Fruit fly (Drosophila melanogaster) whole organism, embryonic: ENCODE data around the gene ckd.

Experiments used
- Aef1 ChIP-seq: fragments of 200-800 bp; sonication (Bioruptor generic); IDR thresholded peaks from 3 replicates; pipeline ENCODE4 v1.3.6; 2022; ENCODE audit warnings: missing biosample characterization, missing genetic modification characterization
- BtbVII ChIP-seq: fragments of 200-800 bp; sonication (Bioruptor generic); optimal IDR thresholded peaks from 3 replicates; lab custom pipeline; 2017; ENCODE audit warnings: missing biosample characterization, mild to moderate bottlenecking, missing genetic modification characterization
- CG10979 ChIP-seq: fragments of 200-800 bp; sonication (Bioruptor generic); optimal IDR thresholded peaks from 2 replicates; lab custom pipeline; 2018; ENCODE audit warnings: missing biosample characterization, mild to moderate bottlenecking, missing genetic modification characterization, moderate library complexity
- CG12391 ChIP-seq: fragments of 200-800 bp; sonication (Bioruptor generic); optimal IDR thresholded peaks from 3 replicates; lab custom pipeline; 2018; ENCODE audit warnings: missing biosample characterization, mild to moderate bottlenecking, missing genetic modification characterization, moderate library complexity
- CG12942 ChIP-seq: fragments of 200-800 bp; sonication (Bioruptor generic); optimal IDR thresholded peaks from 3 replicates; lab custom pipeline; 2016; ENCODE audit warnings: missing biosample characterization, missing genetic modification characterization
- CG15269 ChIP-seq: fragments of 200-800 bp; sonication (Bioruptor generic); optimal IDR thresholded peaks from 2 replicates; lab custom pipeline; 2018; ENCODE audit warnings: missing biosample characterization, mild to moderate bottlenecking, missing genetic modification characterization, moderate library complexity
- CG15601 ChIP-seq: fragments of 200-800 bp; sonication (Bioruptor generic); optimal IDR thresholded peaks from 3 replicates; lab custom pipeline; 2019; ENCODE audit warnings: missing biosample characterization, mild to moderate bottlenecking, missing genetic modification characterization, moderate library complexity
- CG15696 ChIP-seq: fragments of 200-800 bp; sonication (Bioruptor generic); optimal IDR thresholded peaks from 2 replicates; lab custom pipeline; 2019; ENCODE audit warnings: missing biosample characterization, mild to moderate bottlenecking, missing genetic modification characterization, moderate library complexity
- CG1647 ChIP-seq: fragments of 200-800 bp; sonication (Bioruptor generic); optimal IDR thresholded peaks from 3 replicates; lab custom pipeline; 2016; ENCODE audit warnings: missing biosample characterization, missing genetic modification characterization
- CG16779 ChIP-seq: fragments of 200-800 bp; sonication (Bioruptor generic); IDR thresholded peaks from 2 replicates; pipeline ENCODE4 v1.3.6; 2022; ENCODE audit warnings: missing biosample characterization, missing genetic modification characterization
- CG17802 ChIP-seq: fragments of 200-800 bp; sonication (Bioruptor generic); optimal IDR thresholded peaks from 2 replicates; lab custom pipeline; 2018; ENCODE audit warnings: missing biosample characterization, mild to moderate bottlenecking, missing genetic modification characterization, moderate library complexity
- CG3163 ChIP-seq: fragments of 200-800 bp; sonication (Bioruptor generic); optimal IDR thresholded peaks from 3 replicates; lab custom pipeline; 2016; ENCODE audit warnings: missing biosample characterization, missing genetic modification characterization
- CG32532 ChIP-seq: fragments of 200-800 bp; sonication (Bioruptor generic); IDR thresholded peaks from 2 replicates; pipeline ENCODE4 v1.3.6; 2022; ENCODE audit warnings: missing biosample characterization, missing genetic modification characterization
- CG4707 ChIP-seq: fragments of 200-800 bp; sonication (Bioruptor generic); optimal IDR thresholded peaks from 2 replicates; lab custom pipeline; 2018; ENCODE audit warnings: missing biosample characterization, mild to moderate bottlenecking, missing genetic modification characterization, moderate library complexity
- CG4854 ChIP-seq: fragments of 200-800 bp; sonication (Bioruptor generic); optimal IDR thresholded peaks from 2 replicates; lab custom pipeline; 2016; ENCODE audit warnings: missing biosample characterization, missing genetic modification characterization, inconsistent platforms
- CG6254 ChIP-seq: fragments of 200-800 bp; sonication (Bioruptor generic); optimal IDR thresholded peaks from 3 replicates; lab custom pipeline; 2017; ENCODE audit warnings: mild to moderate bottlenecking, missing biosample characterization, missing genetic modification reagents, missing genetic modification characterization
- CG7271 ChIP-seq: fragments of 200-800 bp; sonication (Bioruptor generic); optimal IDR thresholded peaks from 2 replicates; lab custom pipeline; 2018; ENCODE audit warnings: missing biosample characterization, mild to moderate bottlenecking, missing genetic modification characterization, moderate library complexity
- CHES-1-like ChIP-seq: fragments of 200-800 bp; sonication (Bioruptor generic); optimal IDR thresholded peaks from 2 replicates; lab custom pipeline; 2016; ENCODE audit warnings: missing biosample characterization, missing genetic modification characterization
- Dip2 ChIP-seq: fragments of 200-800 bp; sonication (Bioruptor generic); IDR thresholded peaks from 2 replicates; pipeline ENCODE4 v1.3.6; 2022; ENCODE audit warnings: missing biosample characterization, missing genetic modification characterization
- Doc3 ChIP-seq: fragments of 200-800 bp; sonication (Bioruptor generic); IDR thresholded peaks from 3 replicates; pipeline ENCODE4 v1.3.6; 2022; ENCODE audit warnings: missing biosample characterization, missing genetic modification characterization; ENCODE audit not compliant: partially characterized antibody
- E2f1 ChIP-seq: fragments of 200-800 bp; sonication (Bioruptor generic); IDR thresholded peaks from 2 replicates; pipeline ENCODE4 v1.3.6; 2022; ENCODE audit warnings: missing biosample characterization, missing genetic modification characterization
- Ets65A ChIP-seq: fragments of 200-800 bp; sonication (Bioruptor generic); peaks from one replicate; lab custom pipeline; 2016; ENCODE audit warnings: missing biosample characterization, missing genetic modification characterization
- Ets97D ChIP-seq: fragments of 200-800 bp; sonication (Bioruptor generic); optimal IDR thresholded peaks from 3 replicates; lab custom pipeline; 2016; ENCODE audit warnings: missing biosample characterization, missing genetic modification characterization
- HLHmδ ChIP-seq: fragments of 200-800 bp; sonication (Bioruptor generic); optimal IDR thresholded peaks from 2 replicates; lab custom pipeline; 2018; ENCODE audit warnings: missing biosample characterization, mild to moderate bottlenecking, missing genetic modification characterization, moderate library complexity
- HmgD ChIP-seq: fragments of 200-800 bp; sonication (Bioruptor generic); optimal IDR thresholded peaks from 3 replicates; lab custom pipeline; 2016; ENCODE audit warnings: missing biosample characterization, missing genetic modification characterization
- Hmr ChIP-seq: fragments of 200-800 bp; sonication (Bioruptor generic); optimal IDR thresholded peaks from 3 replicates; lab custom pipeline; 2017; ENCODE audit warnings: mild to moderate bottlenecking, missing biosample characterization, missing genetic modification reagents, missing genetic modification characterization
- Hr39 ChIP-seq: fragments of >200 bp; optimal IDR thresholded peaks from 2 replicates; lab custom pipeline; 2017
- Meics ChIP-seq: fragments of 200-800 bp; sonication (Bioruptor generic); optimal IDR thresholded peaks from 2 replicates; lab custom pipeline; 2017; ENCODE audit warnings: missing biosample characterization, mild to moderate bottlenecking, missing genetic modification characterization
- Mrtf ChIP-seq: fragments of 200-800 bp; sonication (Bioruptor generic); IDR thresholded peaks from 3 replicates; pipeline ENCODE4 v1.3.6; 2022; ENCODE audit warnings: missing biosample characterization, missing genetic modification characterization
- NC2β ChIP-seq: fragments of 200-800 bp; sonication (Bioruptor generic); optimal IDR thresholded peaks from 2 replicates; lab custom pipeline; 2016; ENCODE audit warnings: missing biosample characterization, missing genetic modification characterization
- NK7.1 ChIP-seq: fragments of 200-800 bp; sonication (Bioruptor generic); optimal IDR thresholded peaks from 3 replicates; lab custom pipeline; 2016; ENCODE audit warnings: missing biosample characterization, missing genetic modification characterization
- Poxn ChIP-seq: fragments of 200-800 bp; sonication (Bioruptor generic); IDR thresholded peaks from 2 replicates; pipeline ENCODE4 v1.3.6; 2022; ENCODE audit warnings: missing biosample characterization, missing genetic modification characterization
- Taf1 ChIP-seq: fragments of 200-800 bp; sonication (Bioruptor generic); IDR thresholded peaks from 2 replicates; pipeline ENCODE4 v1.3.6; 2022; ENCODE audit warnings: missing biosample characterization, missing genetic modification characterization
- Trl ChIP-seq, 3 experiments: fragments of >200 bp in 2 of 3; fragments of 200-800 bp in 1 of 3; sonication (Bioruptor generic) in 1 of 3; optimal IDR thresholded peaks; 2 replicates in 1 of 3; 3 replicates in 2 of 3; lab custom pipeline; 2016 to 2017; ENCODE audit warnings: missing biosample characterization in 1 of 3, missing genetic modification characterization in 1 of 3
- br ChIP-seq: fragments of >200 bp; optimal IDR thresholded peaks from 2 replicates; lab custom pipeline; 2017
- da ChIP-seq: fragments of 200-800 bp; sonication (Bioruptor generic); optimal IDR thresholded peaks from 2 replicates; lab custom pipeline; 2016; ENCODE audit warnings: missing biosample characterization, missing genetic modification characterization
- dati ChIP-seq: fragments of 200-800 bp; sonication (Bioruptor generic); IDR thresholded peaks from 2 replicates; pipeline ENCODE4 v1.3.6; 2022; ENCODE audit warnings: missing biosample characterization, missing genetic modification characterization
- dimm ChIP-seq: fragments of 200-800 bp; sonication (Bioruptor generic); IDR thresholded peaks from 2 replicates; pipeline ENCODE4 v1.3.6; 2022; ENCODE audit warnings: missing biosample characterization, missing genetic modification characterization
- eve ChIP-seq, 2 experiments: fragments of >200 bp; optimal IDR thresholded peaks; 2 replicates each; lab custom pipeline; 2017; ENCODE audit warnings: missing biosample characterization in 2 of 2, missing genetic modification characterization in 2 of 2
- eyg ChIP-seq: fragments of 200-800 bp; sonication (Bioruptor generic); optimal IDR thresholded peaks from 3 replicates; lab custom pipeline; 2016; ENCODE audit warnings: missing biosample characterization, missing genetic modification characterization
- gcm2 ChIP-seq: fragments of 200-800 bp; sonication (Bioruptor generic); optimal IDR thresholded peaks from 2 replicates; lab custom pipeline; 2016; ENCODE audit warnings: missing biosample characterization, missing genetic modification characterization
- ind ChIP-seq: fragments of 200-800 bp; sonication (Bioruptor generic); optimal IDR thresholded peaks from 3 replicates; lab custom pipeline; 2016; ENCODE audit warnings: missing biosample characterization, missing genetic modification characterization
- lab ChIP-seq: fragments of 200-800 bp; sonication (Bioruptor generic); optimal IDR thresholded peaks from 3 replicates; lab custom pipeline; 2017; ENCODE audit warnings: missing biosample characterization, missing genetic modification characterization, mild to moderate bottlenecking, moderate library complexity, missing genetic modification reagents
- lmd ChIP-seq: fragments of 200-800 bp; sonication (Bioruptor generic); IDR thresholded peaks from 2 replicates; pipeline ENCODE4 v1.3.6; 2022; ENCODE audit warnings: missing biosample characterization, missing genetic modification characterization
- phol ChIP-seq: fragments of 200-800 bp; sonication (Bioruptor generic); optimal IDR thresholded peaks from 3 replicates; lab custom pipeline; 2018; ENCODE audit warnings: missing biosample characterization, mild to moderate bottlenecking, missing genetic modification characterization, moderate library complexity
- pnt ChIP-seq: fragments of 200-800 bp; sonication (Bioruptor generic); optimal IDR thresholded peaks from 3 replicates; lab custom pipeline; 2016; ENCODE audit warnings: missing biosample characterization, missing genetic modification characterization
- pros ChIP-seq: fragments of 200-800 bp; sonication (Bioruptor generic); optimal IDR thresholded peaks from 3 replicates; lab custom pipeline; 2019; ENCODE audit warnings: missing biosample characterization, mild to moderate bottlenecking, missing genetic modification characterization, moderate library complexity
- scrt ChIP-seq: fragments of 200-800 bp; sonication (Bioruptor generic); optimal IDR thresholded peaks from 2 replicates; lab custom pipeline; 2018; ENCODE audit warnings: missing biosample characterization, mild to moderate bottlenecking, missing genetic modification characterization, moderate library complexity
- seq ChIP-seq: fragments of 200-800 bp; sonication (Bioruptor generic); IDR thresholded peaks from 2 replicates; pipeline ENCODE4 v1.3.6; 2022; ENCODE audit warnings: missing biosample characterization, missing genetic modification characterization
- sisA ChIP-seq: fragments of 200-800 bp; sonication (Bioruptor generic); IDR thresholded peaks from 2 replicates; pipeline ENCODE4 v1.3.6; 2022; ENCODE audit warnings: missing biosample characterization, missing genetic modification characterization
- slp2 ChIP-seq: fragments of 200-800 bp; sonication (Bioruptor generic); optimal IDR thresholded peaks from 2 replicates; lab custom pipeline; 2016; ENCODE audit warnings: missing biosample characterization, missing genetic modification characterization
- toy ChIP-seq: fragments of 200-800 bp; sonication (Bioruptor generic); IDR thresholded peaks from 2 replicates; pipeline ENCODE4 v1.3.6; 2022; ENCODE audit warnings: missing biosample characterization, missing genetic modification characterization

The ckd gene

DNA sequence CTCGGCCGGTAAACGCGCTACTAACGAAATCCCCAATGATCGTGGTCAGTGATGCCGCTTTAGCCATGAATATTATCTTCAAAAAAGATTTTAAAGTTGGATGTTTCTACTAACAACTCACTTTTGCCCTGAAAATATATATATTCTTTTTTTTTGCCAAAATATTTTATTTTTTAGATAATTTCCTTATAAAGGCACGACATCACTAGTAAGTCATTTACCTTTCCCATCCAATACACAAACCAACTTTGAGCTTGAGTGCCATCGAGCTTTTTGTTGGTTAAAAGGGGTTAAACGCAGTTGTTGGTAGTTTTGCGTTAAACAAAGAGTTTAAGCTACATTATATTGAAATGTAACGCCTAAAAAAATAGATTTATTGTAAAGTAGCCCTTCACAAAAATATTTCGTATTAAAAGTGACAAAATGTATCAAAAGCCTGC is 45.4 kb downstream of the ckd start, which contains the start of gene CG14968 (continued):
- TF ChIP-seq eyg, result peak; percentile 62
- peak; percentile 89 for TF ChIP-seq CG15601 (tag; lab: Kevin White, UChicago)
- TF ChIP-seq slp2 (GFP tag; lab: Kevin White, UChicago), result peak; percentile 70
- peak; percentile 74 for TF ChIP-seq CG17802 (tag; lab: Kevin White, UChicago)
- TF ChIP-seq dimm (GFP tag; lab: Robert Waterston, UW), result peak; percentile 87
- peak; percentile 88 for TF ChIP-seq BtbVII
- no peak for TF ChIP-seq Trl (optimal IDR thresholded peaks at IDR 0.05; lab: Kevin White, UChicago)
- TF ChIP-seq Trl (GFP tag; optimal IDR thresholded peaks at IDR 0.05; lab: Kevin White, UChicago), result peak; percentile 65
- TF ChIP-seq CG15269 (tag; lab: Kevin White, UChicago), result peak; percentile 97
- TF ChIP-seq Doc3 (GFP tag; lab: Robert Waterston, UW), result no peak
- TF ChIP-seq br (lab: Kevin White, UChicago), result no peak
- TF ChIP-seq gcm2 (GFP tag; lab: Kevin White, UChicago), result peak; percentile 56
- peak; percentile 94 for TF ChIP-seq ind (GFP tag; lab: Kevin White, UChicago)
- TF ChIP-seq HLHmδ (GFP tag; lab: Kevin White, UChicago), result no peak
- TF ChIP-seq NK7.1 (GFP tag; lab: Kevin White, UChicago), result peak; percentile 69
- peak; percentile 91 for TF ChIP-seq CG16779
- TF ChIP-seq lmd (GFP tag; lab: Robert Waterston, UW), result peak; percentile 96
- no peak for TF ChIP-seq HmgD (GFP tag; lab: Kevin White, UChicago)
- TF ChIP-seq CG4854 (GFP tag; lab: Kevin White, UChicago), result peak; percentile 90
- peak; percentile 81 for TF ChIP-seq CG6254 (GFP tag; lab: Kevin White, UChicago)
- peak; percentile 71 for TF ChIP-seq CG15696 (tag; lab: Kevin White, UChicago)
- no peak for TF ChIP-seq Dip2 (GFP tag; lab: Robert Waterston, UW)
- peak; percentile 91 for TF ChIP-seq Taf1 (GFP tag; lab: Robert Waterston, UW)
- peak; percentile 92 for TF ChIP-seq CG1647 (GFP tag; lab: Kevin White, UChicago)
- TF ChIP-seq CG32532 (GFP tag; lab: Robert Waterston, UW), result peak; percentile 98
- peak; percentile 91 for TF ChIP-seq sisA
- peak; percentile 74 for TF ChIP-seq CG4707
- peak; percentile 19 for TF ChIP-seq pnt (GFP tag; lab: Kevin White, UChicago)
- peak; percentile 93 for TF ChIP-seq phol (tag; lab: Kevin White, UChicago)
- TF ChIP-seq Mrtf, result peak; percentile 94
- TF ChIP-seq scrt (GFP tag; lab: Kevin White, UChicago), result peak; percentile 90
- TF ChIP-seq E2f1 (GFP tag; lab: Robert Waterston, UW), result peak; percentile 95
- TF ChIP-seq da (GFP tag; lab: Kevin White, UChicago), result no peak
- TF ChIP-seq lab (GFP tag; lab: Kevin White, UChicago), result peak; percentile 98
- peak; percentile 96 for TF ChIP-seq Meics (GFP tag; lab: Kevin White, UChicago)
- TF ChIP-seq Ets97D, result peak; percentile 29
- TF ChIP-seq eve (GFP tag; optimal IDR thresholded peaks at IDR 0.05; lab: Kevin White, UChicago), result peak in 1 of 2 experiments; percentile 86
- peak; percentile 75 for TF ChIP-seq CG7271 (tag; lab: Kevin White, UChicago)
- TF ChIP-seq CG3163 (GFP tag; lab: Kevin White, UChicago), result no peak
- TF ChIP-seq Hr39 (lab: Kevin White, UChicago), result no peak
- peak; percentile 88 for TF ChIP-seq CG10979 (tag; lab: Kevin White, UChicago)
- TF ChIP-seq Hmr, result peak; percentile 92
- TF ChIP-seq CG12391 (tag; lab: Kevin White, UChicago), result peak; percentile 96
- peak; percentile 95 for TF ChIP-seq Aef1
- TF ChIP-seq Poxn (GFP tag; lab: Robert Waterston, UW), result peak; percentile 81
- TF ChIP-seq toy, result peak; percentile 90
- TF ChIP-seq NC2β (GFP tag; lab: Kevin White, UChicago), result no peak
- TF ChIP-seq CHES-1-like (GFP tag; lab: Kevin White, UChicago), result peak; percentile 41
- TF ChIP-seq pros, result no peak
- peak; percentile 90 for TF ChIP-seq dati
- TF ChIP-seq seq (GFP tag; lab: Robert Waterston, UW), result peak; percentile 96
- TF ChIP-seq CG12942, result peak; percentile 92
- peak; percentile 92 for TF ChIP-seq Ets65A (GFP tag; lab: Kevin White, UChicago)
